Fruit fly (Drosophila melanogaster) whole organism, pupa: ENCODE measurements around the gene SmydA-8.

Experiments
- CG13204 ChIP-seq: fragments of 200-800 bp; sonication (Bioruptor generic); optimal IDR thresholded peaks from 2 replicates; lab custom pipeline; 2018; ENCODE audit warnings: missing biosample characterization, mild to moderate bottlenecking, missing genetic modification characterization, moderate library complexity
- CG14655 ChIP-seq: fragments of 200-800 bp; sonication (Bioruptor generic); optimal IDR thresholded peaks from 3 replicates; lab custom pipeline; 2017; ENCODE audit warnings: mild to moderate bottlenecking, missing biosample characterization, missing genetic modification reagents, missing genetic modification characterization
- CG17806 ChIP-seq: fragments of 200-800 bp; sonication (Bioruptor generic); optimal IDR thresholded peaks from 2 replicates; lab custom pipeline; 2018; ENCODE audit warnings: missing biosample characterization, mild to moderate bottlenecking, missing genetic modification characterization, moderate library complexity
- CG32121 ChIP-seq: fragments of 200-800 bp; sonication (Bioruptor generic); IDR thresholded peaks from 2 replicates; pipeline ENCODE4 v1.3.6; 2022; ENCODE audit warnings: missing biosample characterization, missing genetic modification characterization
- CG4496 ChIP-seq: fragments of 200-800 bp; sonication (Bioruptor generic); IDR thresholded peaks from 3 replicates; pipeline ENCODE4 v1.3.6; 2022; ENCODE audit warnings: missing biosample characterization, missing genetic modification characterization
- CG8159 ChIP-seq: fragments of 200-800 bp; sonication (Bioruptor generic); optimal IDR thresholded peaks from 3 replicates; lab custom pipeline; 2018; ENCODE audit warnings: missing biosample characterization, mild to moderate bottlenecking, missing genetic modification characterization, moderate library complexity
- CG8301 ChIP-seq: fragments of 200-800 bp; sonication (Bioruptor generic); optimal IDR thresholded peaks from 2 replicates; lab custom pipeline; 2018; ENCODE audit warnings: missing biosample characterization, mild to moderate bottlenecking, missing genetic modification characterization
- CG9948 ChIP-seq: fragments of 200-800 bp; sonication (Bioruptor generic); optimal IDR thresholded peaks from 2 replicates; lab custom pipeline; 2018; ENCODE audit warnings: missing biosample characterization, mild to moderate bottlenecking, missing genetic modification characterization, moderate library complexity
- D1 ChIP-seq: fragments of 200-800 bp; sonication (Bioruptor generic); optimal IDR thresholded peaks from 2 replicates; lab custom pipeline; 2018; ENCODE audit warnings: missing biosample characterization, mild to moderate bottlenecking, missing genetic modification characterization, moderate library complexity
- EcR ChIP-seq: fragments of 200-800 bp; sonication (Bioruptor generic); optimal IDR thresholded peaks from 3 replicates; lab custom pipeline; 2019; ENCODE audit warnings: missing biosample characterization, missing genetic modification characterization, mild to moderate bottlenecking, moderate library complexity, missing genetic modification reagents
- Pif1B ChIP-seq: fragments of 200-800 bp; sonication (Bioruptor generic); optimal IDR thresholded peaks from 3 replicates; lab custom pipeline; 2016; ENCODE audit warnings: missing biosample characterization, missing genetic modification characterization
- gl ChIP-seq: fragments of 200-800 bp; sonication (Bioruptor generic); optimal IDR thresholded peaks from 2 replicates; lab custom pipeline; 2018; ENCODE audit warnings: missing biosample characterization, mild to moderate bottlenecking, missing genetic modification characterization
- rn ChIP-seq: fragments of 200-800 bp; sonication (Bioruptor generic); IDR thresholded peaks from 2 replicates; pipeline ENCODE4 v1.3.6; 2022; ENCODE audit warnings: missing biosample characterization, missing genetic modification characterization

dm6 chrX:2163358-2163757 is 50.3 kb downstream of the SmydA-8 start:
- TF ChIP-seq CG8301, result no peak
- TF ChIP-seq CG17806 (tag; lab: Kevin White, UChicago), result no peak
- no peak for TF ChIP-seq CG14655 (GFP tag; lab: Kevin White, UChicago)
- no peak for TF ChIP-seq gl
- TF ChIP-seq D1 (tag; lab: Kevin White, UChicago), result no peak
- TF ChIP-seq EcR (GFP tag; lab: Kevin White, UChicago), result no peak
- TF ChIP-seq rn (GFP tag; lab: Robert Waterston, UW), result no peak
- TF ChIP-seq CG9948, result no peak
- no peak for TF ChIP-seq CG13204 (GFP tag; lab: Kevin White, UChicago)
- TF ChIP-seq Pif1B (GFP tag; lab: Kevin White, UChicago), result no peak
- no peak for TF ChIP-seq CG8159
- TF ChIP-seq CG4496, result no peak
- no peak for TF ChIP-seq CG32121
